Fruit fly (Drosophila melanogaster): ENCODE results near the gene CG14082.

The CG14082 gene

dm6 chr3L:19075976-19076375, 62.8 kb downstream of the CG14082 start:
- TF ChIP-seq Vsx2 (GFP tag; optimal IDR thresholded peaks at IDR 0.05; ENCODE audit: partially characterized antibody): no peak
- no peak for TF ChIP-seq lola (GFP tag; optimal IDR thresholded peaks at IDR 0.05)
- TF ChIP-seq dmrt93B (GFP tag; optimal IDR thresholded peaks at IDR 0.05): no peak
- no peak for TF ChIP-seq h (GFP tag; optimal IDR thresholded peaks at IDR 0.05)
- no peak for TF ChIP-seq CG32264 (GFP tag; optimal IDR thresholded peaks at IDR 0.05)
- no peak for TF ChIP-seq woc (GFP tag; optimal IDR thresholded peaks at IDR 0.05)
- TF ChIP-seq tai (GFP tag; optimal IDR thresholded peaks at IDR 0.05): no peak
- TF ChIP-seq CG9705 (GFP tag; optimal IDR thresholded peaks at IDR 0.05): no peak
- TF ChIP-seq usp (GFP tag; optimal IDR thresholded peaks at IDR 0.05): no peak
- TF ChIP-seq HLH106 (tag; optimal IDR thresholded peaks at IDR 0.05): no peak
- TF ChIP-seq pan (optimal IDR thresholded peaks at IDR 0.05): no peak
- no peak for TF ChIP-seq Mio (GFP tag; optimal IDR thresholded peaks at IDR 0.05)
- no peak for TF ChIP-seq Sp1 (GFP tag; optimal IDR thresholded peaks at IDR 0.05)
- TF ChIP-seq GATAd (GFP tag; optimal IDR thresholded peaks at IDR 0.05): no peak
- no peak for TF ChIP-seq Rel (GFP tag; optimal IDR thresholded peaks at IDR 0.05)
- TF ChIP-seq Rel (tag; optimal IDR thresholded peaks at IDR 0.05): no peak
- TF ChIP-seq dl (GFP tag; optimal IDR thresholded peaks at IDR 0.05; ENCODE audit: insufficient read depth in 1 of 2, partially characterized antibody in 2 of 2): no peak
- no peak for TF ChIP-seq dsf (GFP tag; optimal IDR thresholded peaks at IDR 0.05; ENCODE audit: borderline replicate concordance)
- TF ChIP-seq sv (GFP tag; optimal IDR thresholded peaks at IDR 0.05): no peak
- no peak for TF ChIP-seq OdsH (GFP tag; optimal IDR thresholded peaks at IDR 0.05)

DNA sequence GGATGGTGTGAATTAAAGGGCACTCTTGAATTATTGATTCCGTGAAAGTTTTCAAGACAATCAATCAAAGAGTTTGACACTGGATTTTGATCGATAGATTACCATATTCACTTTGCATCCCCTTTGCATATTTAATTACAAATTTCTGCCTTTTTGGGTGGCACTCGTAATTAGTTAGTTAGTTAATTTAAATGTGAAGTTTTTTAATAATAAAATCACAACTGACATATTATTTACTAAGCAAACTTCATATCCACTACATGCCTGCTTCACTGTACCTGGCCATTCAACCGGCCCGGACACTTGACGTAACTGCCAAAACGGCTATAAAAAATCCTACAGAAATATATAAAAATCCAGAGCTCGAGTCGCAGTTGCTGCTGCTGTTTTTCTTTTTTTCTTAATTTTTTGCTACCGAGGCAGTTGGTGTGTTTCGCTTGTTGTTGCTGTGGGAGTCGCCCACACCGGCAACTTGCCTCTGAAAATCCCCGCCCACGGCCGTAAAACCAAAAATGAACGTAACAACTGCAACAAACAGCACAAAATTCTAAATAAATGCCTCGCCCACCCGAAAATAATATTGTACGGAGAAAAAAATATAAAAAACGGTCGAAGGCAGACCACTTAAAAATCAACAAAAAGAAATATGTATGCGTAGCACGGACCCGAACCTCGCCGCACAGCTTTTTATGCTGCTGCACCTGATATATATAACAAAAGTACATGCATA, 63.9 kb downstream of the CG14082 start:
- TF ChIP-seq usp (GFP tag; optimal IDR thresholded peaks at IDR 0.05) (no peak), brk (GFP tag; optimal IDR thresholded peaks at IDR 0.05) (no peak), Vsx2 (GFP tag; optimal IDR thresholded peaks at IDR 0.05; ENCODE audit: partially characterized antibody) (no peak), Hnf4 (GFP tag; optimal IDR thresholded peaks at IDR 0.05) (no peak), OdsH (GFP tag; optimal IDR thresholded peaks at IDR 0.05) (no peak), dmrt93B (GFP tag; optimal IDR thresholded peaks at IDR 0.05) (no peak), dl (GFP tag; optimal IDR thresholded peaks at IDR 0.05; ENCODE audit: insufficient read depth in 1 of 2, partially characterized antibody in 2 of 2) (no peak), psq (GFP tag; optimal IDR thresholded peaks at IDR 0.05) (no peak), CrebA (GFP tag; optimal IDR thresholded peaks at IDR 0.05; ENCODE audit: borderline replicate concordance) (no peak), Sp1 (GFP tag; optimal IDR thresholded peaks at IDR 0.05) (no peak), sage (GFP tag; optimal IDR thresholded peaks at IDR 0.05) (no peak), Jra (GFP tag; optimal IDR thresholded peaks at IDR 0.05) (no peak), Mio (GFP tag; optimal IDR thresholded peaks at IDR 0.05) (no peak), GATAd (GFP tag; optimal IDR thresholded peaks at IDR 0.05) (no peak), rgr (GFP tag; optimal IDR thresholded peaks at IDR 0.05) (no peak)

- TF ChIP-seq brk (GFP tag; optimal IDR thresholded peaks at IDR 0.05) (no peak), dsf (GFP tag; optimal IDR thresholded peaks at IDR 0.05; ENCODE audit: borderline replicate concordance) (no peak), Hr78 (GFP tag; optimal IDR thresholded peaks at IDR 0.05) (no peak), br (GFP tag; optimal IDR thresholded peaks at IDR 0.05) (no peak), fru (GFP tag; optimal IDR thresholded peaks at IDR 0.05) (no peak), OdsH (GFP tag; optimal IDR thresholded peaks at IDR 0.05) (no peak), lola (GFP tag; optimal IDR thresholded peaks at IDR 0.05) (no peak)
Measured at dm6 chr3L:19073909-19074239, 64.9 kb downstream of the CG14082 start.

DNA sequence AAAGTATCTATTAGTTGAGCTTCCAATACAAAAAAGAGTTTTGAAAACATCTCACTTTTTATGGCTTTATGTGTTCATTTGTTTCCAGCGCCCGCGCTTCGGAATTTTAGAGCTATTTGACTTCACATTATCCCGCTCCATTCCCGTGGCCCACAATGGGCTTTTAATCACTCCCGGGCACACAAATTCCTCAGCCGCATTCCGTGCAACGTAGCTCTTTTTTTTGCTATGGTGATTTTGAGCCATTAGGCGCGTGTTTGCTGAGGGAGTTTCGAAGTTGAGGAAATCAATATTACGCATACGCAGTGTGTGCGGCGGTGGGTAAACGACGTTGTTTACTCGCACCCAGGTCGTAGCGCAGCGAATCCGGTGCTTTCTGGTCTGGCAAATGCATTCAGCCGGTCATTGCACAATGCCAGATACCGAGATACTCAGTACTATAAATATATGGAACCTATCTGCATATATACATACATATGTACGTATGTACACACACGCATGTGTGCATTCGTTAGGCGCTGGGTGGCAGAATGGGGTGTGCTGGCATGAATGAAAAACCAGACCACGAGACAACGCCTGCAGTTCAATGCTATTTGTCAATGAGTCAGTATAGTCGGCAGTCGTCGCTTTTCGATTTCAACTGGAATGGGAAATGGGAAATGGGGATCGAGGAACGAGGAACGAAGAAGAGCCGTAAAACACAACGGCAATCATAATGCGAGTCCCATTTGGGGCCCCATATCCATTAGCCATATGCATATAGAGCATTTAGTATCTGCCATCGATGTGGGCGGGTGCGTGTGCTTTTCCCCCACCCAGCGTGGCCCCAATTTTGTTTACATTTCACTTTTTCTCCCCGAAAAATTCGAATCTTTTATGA, 65.5 kb downstream of the CG14082 start:
- TF ChIP-seq Sp1 (GFP tag; optimal IDR thresholded peaks at IDR 0.05): no peak
- no peak for TF ChIP-seq tai (GFP tag; optimal IDR thresholded peaks at IDR 0.05)
- TF ChIP-seq Vsx2 (GFP tag; optimal IDR thresholded peaks at IDR 0.05; ENCODE audit: partially characterized antibody): no peak
- no peak for TF ChIP-seq br (GFP tag; optimal IDR thresholded peaks at IDR 0.05)
- TF ChIP-seq Hnf4 (GFP tag; optimal IDR thresholded peaks at IDR 0.05): no peak
- TF ChIP-seq woc (GFP tag; optimal IDR thresholded peaks at IDR 0.05): no peak
- TF ChIP-seq Hr83 (GFP tag; optimal IDR thresholded peaks at IDR 0.05; ENCODE audit: poor library complexity, severe bottlenecking): no peak
- TF ChIP-seq ey (GFP tag; optimal IDR thresholded peaks at IDR 0.05): no peak
- no peak for TF ChIP-seq lola (GFP tag; optimal IDR thresholded peaks at IDR 0.05)

All from whole organism, wandering third instar larva.